Fruit fly (Drosophila melanogaster): ENCODE data around the gene bves.

Gene bves

dm6 chrX:21054963-21055480, 1.3 kb downstream of the bves start:
- no peak for TF ChIP-seq Clk (GFP tag; optimal IDR thresholded peaks at IDR 0.05)
- TF ChIP-seq tj (GFP tag; optimal IDR thresholded peaks at IDR 0.05), result peak; percentile 2
- no peak for TF ChIP-seq cnc (optimal IDR thresholded peaks at IDR 0.05)
- peak; percentile 0 for TF ChIP-seq pad (GFP tag; optimal IDR thresholded peaks at IDR 0.05)
- no peak for TF ChIP-seq CG5204 (GFP tag; optimal IDR thresholded peaks at IDR 0.05)
- TF ChIP-seq cic (GFP tag; optimal IDR thresholded peaks at IDR 0.05), result no peak
- no peak for TF ChIP-seq CG12768 (GFP tag; optimal IDR thresholded peaks at IDR 0.05)
- TF ChIP-seq Mnt (GFP tag; optimal IDR thresholded peaks at IDR 0.05), result no peak
- TF ChIP-seq Hr96 (GFP tag; optimal IDR thresholded peaks at IDR 0.05), result no peak
- no peak for TF ChIP-seq Crg-1 (GFP tag; optimal IDR thresholded peaks at IDR 0.05)
- TF ChIP-seq CG14711 (tag; optimal IDR thresholded peaks at IDR 0.05), result no peak
- no peak for TF ChIP-seq CG33017 (tag; optimal IDR thresholded peaks at IDR 0.05)
- no peak for TF ChIP-seq CG7045 (GFP tag; optimal IDR thresholded peaks at IDR 0.05)
- no peak for TF ChIP-seq kay (GFP tag; ENCODE audit: borderline replicate concordance)
- TF ChIP-seq ovo (GFP tag; optimal IDR thresholded peaks at IDR 0.05), result no peak
- TF ChIP-seq CG7101 (tag; optimal IDR thresholded peaks at IDR 0.05), result no peak
- no peak for TF ChIP-seq toe (GFP tag; optimal IDR thresholded peaks at IDR 0.05)

- no peak for TF ChIP-seq Crg-1 (GFP tag; optimal IDR thresholded peaks at IDR 0.05)
- TF ChIP-seq Mnt (GFP tag; optimal IDR thresholded peaks at IDR 0.05), result no peak
- no peak for TF ChIP-seq bab1 (GFP tag; optimal IDR thresholded peaks at IDR 0.05)
- no peak for TF ChIP-seq CG7045 (GFP tag; optimal IDR thresholded peaks at IDR 0.05)
- no peak for TF ChIP-seq Hr96 (GFP tag; optimal IDR thresholded peaks at IDR 0.05)
- no peak for TF ChIP-seq CG1620 (GFP tag; optimal IDR thresholded peaks at IDR 0.05)
- no peak for TF ChIP-seq CG14711 (tag; optimal IDR thresholded peaks at IDR 0.05)
- TF ChIP-seq Clk (GFP tag; optimal IDR thresholded peaks at IDR 0.05), result no peak
- no peak for TF ChIP-seq CG5204 (GFP tag; optimal IDR thresholded peaks at IDR 0.05)
- no peak for TF ChIP-seq ovo (GFP tag; optimal IDR thresholded peaks at IDR 0.05)
- no peak for TF ChIP-seq CG7101 (tag; optimal IDR thresholded peaks at IDR 0.05)
- no peak for TF ChIP-seq CG11617 (GFP tag; optimal IDR thresholded peaks at IDR 0.05)
- TF ChIP-seq CG33017 (tag; optimal IDR thresholded peaks at IDR 0.05), result no peak
- no peak for TF ChIP-seq kay (GFP tag; ENCODE audit: borderline replicate concordance)
- no peak for TF ChIP-seq cnc (optimal IDR thresholded peaks at IDR 0.05)
- TF ChIP-seq pad (GFP tag; optimal IDR thresholded peaks at IDR 0.05), result no peak
These were observed 3.0 kb downstream of the bves start for dm6 chrX:21056732-21057131.

dm6 chrX:21058437-21058836, 4.7 kb downstream of the bves start:
- TF ChIP-seq kay (GFP tag; ENCODE audit: borderline replicate concordance) (peak; percentile 17), CG7101 (tag; optimal IDR thresholded peaks at IDR 0.05) (no peak)

- peak; percentile 32 for TF ChIP-seq CG7101 (tag; optimal IDR thresholded peaks at IDR 0.05)
- TF ChIP-seq CG12768 (GFP tag; optimal IDR thresholded peaks at IDR 0.05), result no peak
- peak; percentile 15 for TF ChIP-seq tj (GFP tag; optimal IDR thresholded peaks at IDR 0.05)
- peak; percentile 1 for TF ChIP-seq CG11617 (GFP tag; optimal IDR thresholded peaks at IDR 0.05)
- no peak for TF ChIP-seq cnc (optimal IDR thresholded peaks at IDR 0.05)
- TF ChIP-seq pad (GFP tag; optimal IDR thresholded peaks at IDR 0.05), result no peak
- peak; percentile 3 for TF ChIP-seq bab1 (GFP tag; optimal IDR thresholded peaks at IDR 0.05)
- TF ChIP-seq CG14711 (tag; optimal IDR thresholded peaks at IDR 0.05), result peak; percentile 7
These were observed 5.2 kb downstream of the bves start for dm6 chrX:21058991-21059390.

- TF ChIP-seq tj (GFP tag; optimal IDR thresholded peaks at IDR 0.05), result peak; percentile 79
- no peak for TF ChIP-seq CG5204 (GFP tag; optimal IDR thresholded peaks at IDR 0.05)
- no peak for TF ChIP-seq Mnt (GFP tag; optimal IDR thresholded peaks at IDR 0.05)
- no peak for TF ChIP-seq kay (GFP tag; ENCODE audit: borderline replicate concordance)
- no peak for TF ChIP-seq CG7045 (GFP tag; optimal IDR thresholded peaks at IDR 0.05)
- no peak for TF ChIP-seq Crg-1 (GFP tag; optimal IDR thresholded peaks at IDR 0.05)
- TF ChIP-seq CG12768 (GFP tag; optimal IDR thresholded peaks at IDR 0.05), result no peak
- no peak for TF ChIP-seq cnc (optimal IDR thresholded peaks at IDR 0.05)
- TF ChIP-seq bab1 (GFP tag; optimal IDR thresholded peaks at IDR 0.05), result peak; percentile 28
- no peak for TF ChIP-seq toe (GFP tag; optimal IDR thresholded peaks at IDR 0.05)
- no peak for TF ChIP-seq cic (GFP tag; optimal IDR thresholded peaks at IDR 0.05)
These were observed 6.8 kb downstream of the bves start for dm6 chrX:21060579-21060978.

dm6 chrX:21064927-21065326, 11.2 kb downstream of the bves start:
- TF ChIP-seq CG14711 (tag; optimal IDR thresholded peaks at IDR 0.05) (peak; percentile 85), CG5204 (GFP tag; optimal IDR thresholded peaks at IDR 0.05) (peak; percentile 80), toe (GFP tag; optimal IDR thresholded peaks at IDR 0.05) (peak; percentile 50), cic (GFP tag; optimal IDR thresholded peaks at IDR 0.05) (peak; percentile 11), bab1 (GFP tag; optimal IDR thresholded peaks at IDR 0.05) (peak; percentile 88), CG1620 (GFP tag; optimal IDR thresholded peaks at IDR 0.05) (peak; percentile 62), Clk (GFP tag; optimal IDR thresholded peaks at IDR 0.05) (peak; percentile 54), tj (GFP tag; optimal IDR thresholded peaks at IDR 0.05) (peak; percentile 79), CG12768 (GFP tag; optimal IDR thresholded peaks at IDR 0.05) (peak; percentile 89), CG7101 (tag; optimal IDR thresholded peaks at IDR 0.05) (peak; percentile 93), CG7045 (GFP tag; optimal IDR thresholded peaks at IDR 0.05) (peak; percentile 80), CG33017 (tag; optimal IDR thresholded peaks at IDR 0.05) (peak; percentile 85), ovo (GFP tag; optimal IDR thresholded peaks at IDR 0.05) (peak; percentile 20), cnc (optimal IDR thresholded peaks at IDR 0.05) (no peak), Hr96 (GFP tag; optimal IDR thresholded peaks at IDR 0.05) (peak; percentile 91), kay (GFP tag; ENCODE audit: borderline replicate concordance) (peak; percentile 59), Mnt (GFP tag; optimal IDR thresholded peaks at IDR 0.05) (peak; percentile 73), pad (GFP tag; optimal IDR thresholded peaks at IDR 0.05) (peak; percentile 72), CG11617 (GFP tag; optimal IDR thresholded peaks at IDR 0.05) (peak; percentile 92), Crg-1 (GFP tag; optimal IDR thresholded peaks at IDR 0.05) (peak; percentile 83)

Measured in whole organism, adult.